Worm (Caenorhabditis elegans) whole organism, early embryonic: ENCODE results near the gene nlp-48.
A peak's percentile ranks its signal among the peaks of the same experiment; 100 is the strongest.
"Not testable (repeated sequence)": the region's sequence is repeated elsewhere in the genome, so short reads cannot be mapped to it uniquely, and the experiment has no call there.

Experiments
- B0310.2 ChIP-seq: sonication (generic microtip); optimal IDR thresholded peaks from 2 replicates; lab custom pipeline; 2016; ENCODE audit warnings: mild to moderate bottlenecking, missing genetic modification characterization, missing compliant biosample characterization
- F13C5.2 ChIP-seq: sonication (generic microtip); optimal IDR thresholded peaks from 2 replicates; lab custom pipeline; 2017; ENCODE audit warnings: mild to moderate bottlenecking, missing genetic modification characterization, inconsistent platforms, missing compliant biosample characterization
- aly-1 ChIP-seq: sonication (generic microtip); optimal IDR thresholded peaks from 2 replicates; lab custom pipeline; 2016; ENCODE audit warnings: missing genetic modification characterization, missing compliant biosample characterization
- ama-1 ChIP-seq: fragments of 150-350 bp; optimal IDR thresholded peaks from 2 replicates; lab custom pipeline; 2014
- ceh-13 ChIP-seq: fragments of 200-800 bp; sonication (Bioruptor generic); optimal IDR thresholded peaks from 2 replicates; lab custom pipeline; 2018; ENCODE audit warnings: mild to moderate bottlenecking, missing genetic modification characterization, missing compliant biosample characterization
- ceh-36 ChIP-seq: sonication (generic microtip); optimal IDR thresholded peaks from 2 replicates; lab custom pipeline; 2016; ENCODE audit warnings: missing genetic modification characterization, inconsistent platforms, missing compliant biosample characterization
- ets-7 ChIP-seq: sonication (generic microtip); optimal IDR thresholded peaks from 2 replicates; lab custom pipeline; 2016; ENCODE audit warnings: missing genotype, missing genetic modification characterization, missing compliant biosample characterization
- flt-1 ChIP-seq: fragments of 200-800 bp; sonication (Bioruptor generic); IDR thresholded peaks from 2 replicates; pipeline ENCODE4 v1.3.6; 2022; ENCODE audit warnings: missing genetic modification characterization, missing compliant biosample characterization
- hmbx-1 ChIP-seq: sonication (generic microtip); optimal IDR thresholded peaks from 2 replicates; lab custom pipeline; 2016; ENCODE audit warnings: mild to moderate bottlenecking, missing genetic modification characterization, missing compliant biosample characterization
- hmg-4 ChIP-seq: fragments of 200-800 bp; sonication (Bioruptor generic); optimal IDR thresholded peaks from 2 replicates; lab custom pipeline; 2018; ENCODE audit warnings: mild to moderate bottlenecking, missing genetic modification characterization, missing compliant biosample characterization
- hnd-1 ChIP-seq: sonication (generic microtip); optimal IDR thresholded peaks from 2 replicates; lab custom pipeline; 2016; ENCODE audit warnings: missing genetic modification characterization, missing compliant biosample characterization
- pes-1 ChIP-seq: fragments of 200-800 bp; sonication (Bioruptor generic); IDR thresholded peaks from 2 replicates; pipeline ENCODE4 v1.3.6; 2022; ENCODE audit warnings: missing genetic modification reagents, missing genetic modification characterization, missing compliant biosample characterization
- scrt-1 ChIP-seq: fragments of 200-800 bp; sonication (Bioruptor generic); IDR thresholded peaks from 2 replicates; pipeline ENCODE4 v1.3.6; 2022; ENCODE audit warnings: missing genetic modification characterization, missing compliant biosample characterization
- sea-1 ChIP-seq: fragments of 200-800 bp; sonication (Bioruptor generic); conservative IDR thresholded peaks from 2 replicates; pipeline ENCODE4 v1.3.6; 2022; ENCODE audit warnings: missing genetic modification characterization, missing compliant biosample characterization
- tbx-11 ChIP-seq: fragments of 200-800 bp; sonication (Bioruptor generic); IDR thresholded peaks from 2 replicates; pipeline ENCODE4 v1.3.6; 2022; ENCODE audit warnings: missing genetic modification characterization, missing compliant biosample characterization
- tbx-37 ChIP-seq: fragments of 200-800 bp; sonication (Bioruptor generic); conservative IDR thresholded peaks from 2 replicates; pipeline ENCODE4 v1.3.6; 2022; ENCODE audit warnings: missing genetic modification reagents, missing genetic modification characterization, missing compliant biosample characterization
- tra-4 ChIP-seq: sonication (generic microtip); optimal IDR thresholded peaks from 2 replicates; lab custom pipeline; 2017; ENCODE audit warnings: missing genetic modification characterization, missing compliant biosample characterization

nlp-48 gene

ce11 chrIII:9434999-9435398 lies 34.1 kb upstream of the nlp-48 start:
- TF ChIP-seq tra-4 = no peak
- TF ChIP-seq hmbx-1 (tag; lab: Kevin White, UChicago) = no peak
- TF ChIP-seq tbx-11 = no peak
- no peak for TF ChIP-seq F13C5.2
- no peak for TF ChIP-seq B0310.2 (tag; lab: Kevin White, UChicago)
- no peak for TF ChIP-seq pes-1 (GFP tag; lab: Robert Waterston, UW)
- no peak for TF ChIP-seq tbx-37 (GFP tag; lab: Robert Waterston, UW)
- no peak for TF ChIP-seq ceh-36
- TF ChIP-seq scrt-1 (GFP tag; lab: Robert Waterston, UW) = no peak
- TF ChIP-seq flt-1 (GFP tag; lab: Robert Waterston, UW) = no peak
- no peak for TF ChIP-seq sea-1 (GFP tag; lab: Robert Waterston, UW)
- TF ChIP-seq ama-1 (lab: Kevin White, UChicago) = no peak
- no peak for TF ChIP-seq ceh-13 (GFP tag; lab: Kevin White, UChicago)
- no peak for TF ChIP-seq aly-1 (tag; lab: Kevin White, UChicago)
- TF ChIP-seq hmg-4 (GFP tag; lab: Kevin White, UChicago) = no peak
- no peak for TF ChIP-seq hnd-1 (tag; lab: Kevin White, UChicago)
- no peak for TF ChIP-seq ets-7

ce11 chrIII:9433576-9434107 lies 32.7 kb upstream of the nlp-48 start, which contains the start of gene cpar-1:
TSS of gene cpar-1 (plus strand) at chrIII:9434057.
- TF ChIP-seq pes-1 (GFP tag; lab: Robert Waterston, UW) (no peak), hmg-4 (GFP tag; lab: Kevin White, UChicago) (no peak), ceh-36 (no peak), hmbx-1 (tag; lab: Kevin White, UChicago) (no peak), aly-1 (tag; lab: Kevin White, UChicago) (no peak), flt-1 (GFP tag; lab: Robert Waterston, UW) (no peak)

- TF ChIP-seq ceh-36 (no peak), tbx-11 (no peak)
Measured at ce11 chrIII:9426301-9426700, 25.4 kb upstream of the nlp-48 start, which contains the start of gene T26G10.5. TSS of gene T26G10.5 (minus strand) at chrIII:9426401.

- not testable (repeated sequence) for TF ChIP-seq ets-7; aly-1 (tag; lab: Kevin White, UChicago); B0310.2 (tag; lab: Kevin White, UChicago)
Measured at ce11 chrIII:9420231-9420630, 19.3 kb upstream of the nlp-48 start, which contains the start of gene T26G10.4. TSS of gene T26G10.4 (plus strand) at chrIII:9420531.

- no peak for TF ChIP-seq pes-1 (GFP tag; lab: Robert Waterston, UW)
- TF ChIP-seq aly-1 (tag; lab: Kevin White, UChicago) = no peak
- no peak for TF ChIP-seq hmg-4 (GFP tag; lab: Kevin White, UChicago)
- TF ChIP-seq B0310.2 (tag; lab: Kevin White, UChicago) = no peak
- no peak for TF ChIP-seq sea-1 (GFP tag; lab: Robert Waterston, UW)
- TF ChIP-seq hmbx-1 (tag; lab: Kevin White, UChicago) = no peak
- TF ChIP-seq tbx-11 = no peak
- no peak for TF ChIP-seq scrt-1 (GFP tag; lab: Robert Waterston, UW)
- TF ChIP-seq F13C5.2 = no peak
- TF ChIP-seq tra-4 = no peak
- TF ChIP-seq ceh-36 = no peak
- TF ChIP-seq flt-1 (GFP tag; lab: Robert Waterston, UW) = no peak
- no peak for TF ChIP-seq ceh-13 (GFP tag; lab: Kevin White, UChicago)
- TF ChIP-seq ama-1 (lab: Kevin White, UChicago) = no peak
- TF ChIP-seq tbx-37 (GFP tag; lab: Robert Waterston, UW) = no peak
Measured at ce11 chrIII:9413340-9413739, 12.4 kb upstream of the nlp-48 start, which contains the start of gene T26G10.3. TSS of gene T26G10.3 (minus strand) at chrIII:9413440.

ce11 chrIII:9408304-9408703 lies 7.4 kb upstream of the nlp-48 start:
- 0 out of 2 replicates have a peak, but pooled peaks have one; percentile 51 for TF ChIP-seq sea-1 (GFP tag; lab: Robert Waterston, UW)
- TF ChIP-seq scrt-1 (GFP tag; lab: Robert Waterston, UW) = peak; percentile 65
- 0 out of 2 replicates have a peak, but pooled peaks have one; percentile 7 for TF ChIP-seq tbx-11
- TF ChIP-seq pes-1 (GFP tag; lab: Robert Waterston, UW) = peak; percentile 51

- TF ChIP-seq tra-4 (no peak), aly-1 (tag; lab: Kevin White, UChicago) (no peak), B0310.2 (tag; lab: Kevin White, UChicago) (no peak), hmbx-1 (tag; lab: Kevin White, UChicago) (no peak), ets-7 (no peak), ama-1 (lab: Kevin White, UChicago) (no peak), ceh-13 (GFP tag; lab: Kevin White, UChicago) (no peak), ceh-36 (no peak), scrt-1 (GFP tag; lab: Robert Waterston, UW) (no peak), tbx-11 (no peak), hmg-4 (GFP tag; lab: Kevin White, UChicago) (no peak), flt-1 (GFP tag; lab: Robert Waterston, UW) (no peak), F13C5.2 (no peak)
Measured at ce11 chrIII:9406600-9406999, 5.7 kb upstream of the nlp-48 start, which contains the start of gene T26G10.1. TSS of gene T26G10.1 (minus strand) at chrIII:9406641.

- TF ChIP-seq F13C5.2 (no peak), aly-1 (tag; lab: Kevin White, UChicago) (no peak)
Measured at ce11 chrIII:9393114-9393780, 7.7 kb downstream of the nlp-48 start, which contains the start of the genes gpr-2 and rgr-1. TSS of gene gpr-2 (minus strand) at chrIII:9393164. TSS of gene rgr-1 (plus strand) at chrIII:9393730.
